Worm (Caenorhabditis elegans): ENCODE data around the gene K02E7.1.

DNA sequence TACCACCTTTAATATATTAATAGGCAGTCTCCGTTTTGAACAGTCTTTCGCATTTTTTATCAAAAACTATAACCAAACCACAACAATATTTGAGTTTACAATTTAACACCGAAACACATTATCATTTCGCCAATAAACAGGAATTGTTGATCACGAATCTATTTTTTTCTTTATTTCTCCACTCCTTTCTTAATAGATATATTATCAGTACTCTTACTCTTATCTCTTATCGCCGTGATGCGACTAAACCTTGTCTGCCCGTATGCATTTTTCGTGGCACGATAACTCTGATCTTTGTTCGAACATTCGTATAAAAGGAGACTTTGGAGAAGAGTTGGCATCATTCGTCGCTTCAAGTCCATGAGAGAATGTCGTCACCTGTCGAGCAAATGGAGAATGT is 26.1 kb upstream of the K02E7.1 start:
- TF ChIP-seq pqm-1 (tag; optimal IDR thresholded peaks at IDR 0.05) (no peak), nhr-11 (tag; optimal IDR thresholded peaks at IDR 0.05) (no peak), ceh-34 (tag; optimal IDR thresholded peaks at IDR 0.05) (no peak), ets-4 (tag; optimal IDR thresholded peaks at IDR 0.05) (no peak), pha-2 (tag; optimal IDR thresholded peaks at IDR 0.05) (no peak), ceh-31 (tag; optimal IDR thresholded peaks at IDR 0.05) (no peak), pha-4 (tag; optimal IDR thresholded peaks at IDR 0.05) (no peak), fkh-10 (GFP tag; optimal IDR thresholded peaks at IDR 0.05) (no peak), dve-1 (tag; optimal IDR thresholded peaks at IDR 0.05) (no peak), F13H6.1 (tag; optimal IDR thresholded peaks at IDR 0.05) (no peak), ceh-18 (tag; optimal IDR thresholded peaks at IDR 0.05) (no peak), ttx-3 (tag; optimal IDR thresholded peaks at IDR 0.05) (no peak), Y22D7AL.16 (tag; optimal IDR thresholded peaks at IDR 0.05) (no peak)
